Worm (Caenorhabditis elegans) whole organism, L2 larva: ENCODE measurements around the gene fnip-2.

Experiments used
- C34F6.9 ChIP-seq: fragments of 150-350 bp; optimal IDR thresholded peaks from 2 replicates; lab custom pipeline; 2014; ENCODE audit warnings: missing biosample characterization, missing genetic modification characterization
- F13H6.1 ChIP-seq: sonication (generic microtip); optimal IDR thresholded peaks from 2 replicates; lab custom pipeline; 2016; ENCODE audit warnings: missing genetic modification characterization, missing compliant biosample characterization
- alr-1 ChIP-seq: fragments of 150-350 bp; optimal IDR thresholded peaks from 2 replicates; lab custom pipeline; 2014; ENCODE audit warnings: missing biosample characterization, missing genetic modification characterization
- egl-27 ChIP-seq: sonication (generic microtip); optimal IDR thresholded peaks from 3 replicates; lab custom pipeline; 2017; ENCODE audit warnings: missing biosample characterization, missing genetic modification reagents, missing genetic modification characterization
- fos-1 ChIP-seq: fragments of 150-350 bp; optimal IDR thresholded peaks from 2 replicates; lab custom pipeline; 2014; ENCODE audit warnings: missing biosample characterization, missing genetic modification characterization
- lin-13 ChIP-seq: fragments of 150-350 bp; optimal IDR thresholded peaks from 2 replicates; lab custom pipeline; 2014; ENCODE audit warnings: missing biosample characterization, missing genetic modification reagents, missing genetic modification characterization
- nhr-10 ChIP-seq: sonication (generic microtip); optimal IDR thresholded peaks from 2 replicates; lab custom pipeline; 2017; ENCODE audit warnings: missing biosample characterization, missing genetic modification characterization
- nhr-237 ChIP-seq: fragments of 150-350 bp; optimal IDR thresholded peaks from 2 replicates; lab custom pipeline; 2014; ENCODE audit warnings: missing biosample characterization, missing genetic modification characterization
- nhr-25 ChIP-seq: fragments of 150-350 bp; sonication (generic microtip); optimal IDR thresholded peaks from 3 replicates; lab custom pipeline; 2014; ENCODE audit warnings: missing biosample characterization, missing genetic modification characterization
- sma-9 ChIP-seq, 2 experiments: fragments of 150-350 bp in 1 of 2; sonication (generic microtip) in 1 of 2; optimal IDR thresholded peaks; 2 replicates each; lab custom pipeline; 2014 to 2016; ENCODE audit warnings: missing genetic modification characterization in 2 of 2, mild to moderate bottlenecking in 1 of 2, missing biosample characterization in 1 of 2, missing compliant biosample characterization in 1 of 2, missing genetic modification reagents in 1 of 2, moderate library complexity in 1 of 2
- unc-62 ChIP-seq: fragments of 150-350 bp; optimal IDR thresholded peaks from 2 replicates; lab custom pipeline; 2014; ENCODE audit warnings: missing biosample characterization, missing genetic modification reagents, missing genetic modification characterization

DNA sequence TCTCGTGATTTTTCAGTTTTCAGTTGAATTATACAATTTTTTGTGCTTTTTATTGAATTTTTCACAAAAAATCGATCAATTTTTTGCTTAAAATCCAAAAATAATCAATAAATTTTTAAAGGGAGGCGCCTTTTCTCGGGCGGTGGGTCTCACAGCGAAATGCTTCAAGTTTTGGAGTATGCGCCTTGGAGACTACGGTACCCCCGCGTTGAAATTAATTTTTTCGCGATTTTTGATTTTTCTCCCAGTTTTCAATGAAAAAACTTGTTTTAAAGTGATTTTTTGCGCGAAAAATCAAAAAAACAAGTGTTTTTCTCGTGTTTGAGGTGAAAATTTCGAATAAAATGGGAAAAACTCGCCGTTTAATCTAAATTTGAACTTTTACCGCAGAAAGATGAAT lies 516 bp downstream of the fnip-2 start:
- TF ChIP-seq F13H6.1 (no peak), nhr-25 (no peak), nhr-237 (no peak), nhr-10 (tag; lab: Kevin White, UChicago) (no peak), fos-1 (tag; lab: Kevin White, UChicago) (no peak), sma-9 (GFP tag; optimal IDR thresholded peaks at IDR 0.05; lab: Kevin White, UChicago) (no peak), sma-9 (tag; optimal IDR thresholded peaks at IDR 0.05; lab: Kevin White, UChicago) (no peak), lin-13 (no peak), egl-27 (tag; lab: Kevin White, UChicago) (no peak), unc-62 (no peak), C34F6.9 (tag; lab: Kevin White, UChicago) (no peak), alr-1 (no peak)
